Fruit fly (Drosophila melanogaster): ENCODE data around the gene Fer1.

Fer1 gene

DNA sequence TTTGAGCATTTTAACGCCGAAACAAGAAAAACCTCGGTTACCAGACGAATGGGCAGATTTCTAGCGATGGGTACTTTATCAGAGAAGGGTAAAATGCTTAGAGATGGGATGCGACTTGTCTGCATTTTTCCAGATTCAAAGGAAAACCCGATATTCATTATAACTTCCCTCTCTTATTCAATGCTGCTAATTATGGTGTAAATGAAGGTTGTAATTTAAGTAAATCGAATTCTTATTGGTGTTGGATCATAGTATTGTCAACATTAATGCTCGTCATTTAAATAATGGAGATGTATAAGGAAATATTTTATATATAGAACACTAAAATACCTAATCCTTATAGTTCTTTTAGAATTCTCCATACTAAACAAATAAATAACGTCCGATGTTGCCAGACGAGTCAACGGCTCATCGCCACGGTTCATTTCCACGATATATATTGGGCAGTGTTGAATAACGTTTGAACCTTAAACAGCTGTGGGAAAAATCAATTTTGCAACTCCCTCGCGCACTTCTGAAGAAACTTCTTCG is 11.8 kb upstream of the Fer1 start, which contains the start of the genes Alh and CG10098 (continued):
- peak; percentile 59 for TF ChIP-seq Mes4 (GFP tag; optimal IDR thresholded peaks at IDR 0.05)
- no peak for TF ChIP-seq CG6765 (GFP tag; optimal IDR thresholded peaks at IDR 0.05)
- peak; percentile 93 for TF ChIP-seq CG13775 (GFP tag; optimal IDR thresholded peaks at IDR 0.05)
- peak; percentile 74 for TF ChIP-seq CG10209 (GFP tag; optimal IDR thresholded peaks at IDR 0.05)
- TF ChIP-seq Spps (tag; optimal IDR thresholded peaks at IDR 0.05): peak; percentile 34
- TF ChIP-seq tup (GFP tag; optimal IDR thresholded peaks at IDR 0.05): peak; percentile 67
- TF ChIP-seq CG7745 (tag; optimal IDR thresholded peaks at IDR 0.05): no peak
- no peak for TF ChIP-seq CG2199 (GFP tag; IDR thresholded peaks at IDR 0.05)
- TF ChIP-seq CG7963 (GFP tag; IDR thresholded peaks at IDR 0.05; ENCODE audit: partially characterized antibody): no peak
- peak; percentile 54 for TF ChIP-seq CG2875 (GFP tag; optimal IDR thresholded peaks at IDR 0.05)
- peak; percentile 82 for TF ChIP-seq CG10654 (GFP tag; optimal IDR thresholded peaks at IDR 0.05)
- TF ChIP-seq CG4617 (GFP tag; optimal IDR thresholded peaks at IDR 0.05; ENCODE audit: borderline replicate concordance): peak; percentile 94
- TF ChIP-seq CG4424 (GFP tag; optimal IDR thresholded peaks at IDR 0.05): peak; percentile 90
- TF ChIP-seq bcd (GFP tag; optimal IDR thresholded peaks at IDR 0.05): peak; percentile 79
- TF ChIP-seq cwo (GFP tag; optimal IDR thresholded peaks at IDR 0.05): peak; percentile 54
- no peak for TF ChIP-seq nau (GFP tag; optimal IDR thresholded peaks at IDR 0.05)
- TF ChIP-seq bbx (GFP tag; IDR thresholded peaks at IDR 0.05; ENCODE audit: partially characterized antibody): peak; percentile 68
- TF ChIP-seq sr (GFP tag; IDR thresholded peaks at IDR 0.05): no peak; the same call in 2 of the 3 replicates
- TF ChIP-seq CG1792 (GFP tag; optimal IDR thresholded peaks at IDR 0.05): peak; percentile 74
- no peak for TF ChIP-seq wek (GFP tag; optimal IDR thresholded peaks at IDR 0.05)
- peak; percentile 65 for TF ChIP-seq CG10979 (tag; optimal IDR thresholded peaks at IDR 0.05)
- peak; percentile 88 for TF ChIP-seq Hr3 (GFP tag; optimal IDR thresholded peaks at IDR 0.05)
- TF ChIP-seq Rfx (GFP tag; IDR thresholded peaks at IDR 0.05): peak; percentile 89
- TF ChIP-seq cad (GFP tag; optimal IDR thresholded peaks at IDR 0.05): no peak
- TF ChIP-seq phol (tag; optimal IDR thresholded peaks at IDR 0.05): peak; percentile 90
- peak; percentile 85 for TF ChIP-seq CG18619 (GFP tag; optimal IDR thresholded peaks at IDR 0.05)
- peak; percentile 59 for TF ChIP-seq jing (GFP tag; optimal IDR thresholded peaks at IDR 0.05)
- TF ChIP-seq CG9215 (GFP tag; IDR thresholded peaks at IDR 0.05): peak; percentile 89
- peak; percentile 80 for TF ChIP-seq CG13123 (GFP tag; optimal IDR thresholded peaks at IDR 0.05)
- peak; percentile 85 for TF ChIP-seq Dll (GFP tag; IDR thresholded peaks at IDR 0.05; ENCODE audit: partially characterized antibody)
- TF ChIP-seq gcm2 (GFP tag; optimal IDR thresholded peaks at IDR 0.05): peak; percentile 60
- TF ChIP-seq CG15269 (tag; optimal IDR thresholded peaks at IDR 0.05): peak; percentile 80
- TF ChIP-seq ems (GFP tag; optimal IDR thresholded peaks at IDR 0.05): peak; percentile 79
- no peak for TF ChIP-seq nerfin-1 (tag; optimal IDR thresholded peaks at IDR 0.05)
- TF ChIP-seq dpn (GFP tag; optimal IDR thresholded peaks at IDR 0.05): peak; percentile 91
- TF ChIP-seq Atf3 (GFP tag; optimal IDR thresholded peaks at IDR 0.05): peak; percentile 82
- peak; percentile 45 for TF ChIP-seq Fer1 (GFP tag; optimal IDR thresholded peaks at IDR 0.05)
- peak; percentile 70 for TF ChIP-seq Taf1 (GFP tag; IDR thresholded peaks at IDR 0.05)
- TF ChIP-seq Bteb2 (GFP tag; optimal IDR thresholded peaks at IDR 0.05): peak; percentile 74
- TF ChIP-seq Dip3 (GFP tag; optimal IDR thresholded peaks at IDR 0.05): peak; percentile 91
- no peak for TF ChIP-seq CTCF (GFP tag; optimal IDR thresholded peaks at IDR 0.05)
- peak; percentile 50; the same call in 1 of the 2 replicates for TF ChIP-seq rib (GFP tag; IDR thresholded peaks at IDR 0.05)
- TF ChIP-seq Hmx (GFP tag; optimal IDR thresholded peaks at IDR 0.05): peak; percentile 75
- peak; percentile 87 for TF ChIP-seq CG8944 (GFP tag; optimal IDR thresholded peaks at IDR 0.05)
- TF ChIP-seq ash1 (GFP tag; optimal IDR thresholded peaks at IDR 0.05): no peak
- 0 out of 2 replicates have a peak, but pooled peaks have one; percentile 34 for TF ChIP-seq ro (GFP tag; IDR thresholded peaks at IDR 0.05)
- peak; percentile 39; the same call in 1 of the 2 replicates for TF ChIP-seq Dref (GFP tag; IDR thresholded peaks at IDR 0.05)
- no peak for TF ChIP-seq org-1 (GFP tag; optimal IDR thresholded peaks at IDR 0.05)
- peak; percentile 59 for TF ChIP-seq Awh (GFP tag; IDR thresholded peaks at IDR 0.05)
- TF ChIP-seq CG17186 (GFP tag; optimal IDR thresholded peaks at IDR 0.05): peak; percentile 14
- TF ChIP-seq btn (GFP tag; optimal IDR thresholded peaks at IDR 0.05): peak; percentile 47

Measured in whole organism, embryonic.